Worm (Caenorhabditis elegans) whole organism, early embryonic: Measurements from ENCODE around the gene fbxc-22.

Experiments used
- B0310.2 ChIP-seq: sonication (generic microtip); optimal IDR thresholded peaks from 2 replicates; lab custom pipeline; 2016; ENCODE audit warnings: mild to moderate bottlenecking, missing genetic modification characterization, missing compliant biosample characterization
- ama-1 ChIP-seq: fragments of 150-350 bp; optimal IDR thresholded peaks from 2 replicates; lab custom pipeline; 2014
- ets-7 ChIP-seq: sonication (generic microtip); optimal IDR thresholded peaks from 2 replicates; lab custom pipeline; 2016; ENCODE audit warnings: missing genotype, missing genetic modification characterization, missing compliant biosample characterization
- flt-1 ChIP-seq: fragments of 200-800 bp; sonication (Bioruptor generic); IDR thresholded peaks from 2 replicates; pipeline ENCODE4 v1.3.6; 2022; ENCODE audit warnings: missing genetic modification characterization, missing compliant biosample characterization
- hmbx-1 ChIP-seq: sonication (generic microtip); optimal IDR thresholded peaks from 2 replicates; lab custom pipeline; 2016; ENCODE audit warnings: mild to moderate bottlenecking, missing genetic modification characterization, missing compliant biosample characterization
- sea-1 ChIP-seq: fragments of 200-800 bp; sonication (Bioruptor generic); conservative IDR thresholded peaks from 2 replicates; pipeline ENCODE4 v1.3.6; 2022; ENCODE audit warnings: missing genetic modification characterization, missing compliant biosample characterization
- tbx-11 ChIP-seq: fragments of 200-800 bp; sonication (Bioruptor generic); IDR thresholded peaks from 2 replicates; pipeline ENCODE4 v1.3.6; 2022; ENCODE audit warnings: missing genetic modification characterization, missing compliant biosample characterization
- tra-4 ChIP-seq: sonication (generic microtip); optimal IDR thresholded peaks from 2 replicates; lab custom pipeline; 2017; ENCODE audit warnings: missing genetic modification characterization, missing compliant biosample characterization

DNA sequence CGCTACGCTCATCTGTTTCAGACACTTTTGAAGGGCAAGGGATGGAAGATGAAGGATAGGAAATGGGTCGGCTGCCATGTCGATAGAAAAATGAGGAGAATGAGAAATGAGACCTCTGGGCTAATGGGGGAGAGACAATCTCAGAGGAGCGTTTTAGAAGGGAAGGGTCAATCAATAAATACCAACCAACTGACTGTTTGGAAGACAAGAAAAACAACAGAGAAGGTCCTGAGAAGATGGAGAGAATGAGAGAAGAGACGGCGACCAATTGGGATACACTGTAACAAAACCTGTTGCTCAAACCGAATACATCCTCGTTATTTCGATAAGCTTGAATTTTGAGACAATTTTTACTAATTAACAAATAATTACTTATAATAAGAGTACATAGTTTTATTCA, 37.5 kb downstream of the fbxc-22 start, which contains the start of gene fbxb-15:
- TF ChIP-seq ama-1 (lab: Kevin White, UChicago) (no peak), tra-4 (tag; lab: Kevin White, UChicago) (no peak), ets-7 (no peak), tbx-11 (GFP tag; lab: Robert Waterston, UW) (no peak), flt-1 (GFP tag; lab: Robert Waterston, UW) (no peak), B0310.2 (tag; lab: Kevin White, UChicago) (no peak), sea-1 (GFP tag; lab: Robert Waterston, UW) (no peak), hmbx-1 (tag; lab: Kevin White, UChicago) (no peak)
